Worm (Caenorhabditis elegans): ENCODE measurements around the gene F16B12.1.

F16B12.1 gene

ce11 chrX:14078574-14078973 is 6.7 kb upstream of the F16B12.1 start, which contains the start of gene C33G3.5:
TSS of gene C33G3.5 (minus strand) at chrX:14078674.
- TF ChIP-seq F10B5.3 (tag; optimal IDR thresholded peaks at IDR 0.05) (no peak), daf-8 (GFP tag; IDR thresholded peaks at IDR 0.05) (no peak), zip-2 (tag; optimal IDR thresholded peaks at IDR 0.05) (no peak), egl-27 (tag; optimal IDR thresholded peaks at IDR 0.05) (no peak), dmd-6 (GFP tag; IDR thresholded peaks at IDR 0.05) (no peak), vab-7 (GFP tag; IDR thresholded peaks at IDR 0.05) (no peak), daf-12 (tag; optimal IDR thresholded peaks at IDR 0.05) (no peak), lin-38 (GFP tag; IDR thresholded peaks at IDR 0.05) (no peak), ceh-82 (tag; optimal IDR thresholded peaks at IDR 0.05) (no peak), skn-1 (tag; optimal IDR thresholded peaks at IDR 0.05) (no peak), ZK546.5 (tag; optimal IDR thresholded peaks at IDR 0.05) (no peak), dmd-9 (GFP tag; IDR thresholded peaks at IDR 0.05) (no peak), lim-7 (GFP tag; IDR thresholded peaks at IDR 0.05) (no peak), pha-4 (GFP tag; IDR thresholded peaks at IDR 0.05) (no peak), pha-4 (tag; optimal IDR thresholded peaks at IDR 0.05) (no peak), nhr-6 (tag; optimal IDR thresholded peaks at IDR 0.05) (no peak)

- TF ChIP-seq unc-62 (GFP tag; optimal IDR thresholded peaks at IDR 0.05 in 1 of 2) (peak in 1 of 2 experiments; percentile 2), unc-62 (tag; optimal IDR thresholded peaks at IDR 0.05) (no peak), mes-2 (tag; optimal IDR thresholded peaks at IDR 0.05; ENCODE audit: poor library complexity, severe bottlenecking) (no peak), daf-19 (GFP tag; conservative IDR thresholded peaks at IDR 0.05) (no peak), daf-12 (tag; optimal IDR thresholded peaks at IDR 0.05) (no peak)
Measured at ce11 chrX:14084230-14084629, 1.1 kb upstream of the F16B12.1 start, which contains the start of gene C33G3.6. TSS of gene C33G3.6 (minus strand) at chrX:14084330.

ce11 chrX:14090089-14090488 is 4.8 kb downstream of the F16B12.1 start, which contains the start of gene dsl-4:
TSS of gene dsl-4 (plus strand) at chrX:14090389.
- TF ChIP-seq ztf-11 (tag; optimal IDR thresholded peaks at IDR 0.05) (no peak), unc-62 (GFP tag; optimal IDR thresholded peaks at IDR 0.05 in 1 of 2) (no peak), unc-62 (tag; optimal IDR thresholded peaks at IDR 0.05) (no peak), daf-16 (GFP tag; optimal IDR thresholded peaks at IDR 0.05) (no peak), daf-16 (tag; optimal IDR thresholded peaks at IDR 0.05) (no peak), ztf-7 (tag; optimal IDR thresholded peaks at IDR 0.05) (no peak), zag-1 (tag; optimal IDR thresholded peaks at IDR 0.05) (no peak), egl-43 (GFP tag; IDR thresholded peaks at IDR 0.05) (no peak)

ce11 chrX:14090990-14091389 is 5.7 kb downstream of the F16B12.1 start:
- TF ChIP-seq dmd-9 (GFP tag; IDR thresholded peaks at IDR 0.05) (no peak), fkh-10 (GFP tag; optimal IDR thresholded peaks at IDR 0.05) (no peak), unc-62 (GFP tag; optimal IDR thresholded peaks at IDR 0.05 in 1 of 2) (peak in 1 of 2 experiments; percentile 84), unc-62 (tag; optimal IDR thresholded peaks at IDR 0.05) (no peak), Y75B8A.6 (GFP tag; IDR thresholded peaks at IDR 0.05) (no peak), mdl-1 (tag; optimal IDR thresholded peaks at IDR 0.05) (no peak), lin-38 (GFP tag; IDR thresholded peaks at IDR 0.05) (no peak)

DNA sequence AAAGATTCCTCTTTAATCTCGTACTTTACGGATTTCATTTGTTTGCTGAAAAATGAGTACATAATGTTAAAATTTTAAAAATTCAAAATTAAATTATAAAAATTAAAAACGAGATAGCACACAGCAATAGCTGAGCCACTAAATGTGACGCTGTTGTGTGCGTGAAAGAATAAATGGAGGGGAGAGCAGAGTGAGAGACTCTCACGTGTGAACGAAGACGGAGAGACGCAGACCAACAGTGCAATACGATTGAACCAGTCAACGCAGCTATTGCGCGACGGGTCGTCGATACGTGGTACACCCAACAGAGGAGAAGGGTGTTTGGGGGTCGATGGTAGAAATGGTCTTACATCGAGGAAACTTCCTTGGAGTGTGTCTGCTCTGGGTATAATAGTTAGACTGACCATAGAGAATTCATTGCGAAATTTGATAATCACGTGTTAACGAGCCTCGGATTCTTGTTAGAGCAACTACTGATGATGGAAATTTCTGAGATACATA is 13.4 kb downstream of the F16B12.1 start, which contains the start of gene F16B12.4:
Gene F16B12.4, minus strand, starts transcription at position 51 of the 501 bp plus-strand sequence.
- TF ChIP-seq lin-38 (GFP tag; IDR thresholded peaks at IDR 0.05) (no peak), D1046.2 (GFP tag; IDR thresholded peaks at IDR 0.05) (no peak), hlh-30 (tag; optimal IDR thresholded peaks at IDR 0.05; ENCODE audit: insufficient read depth) (peak; percentile 66), set-16 (GFP tag; IDR thresholded peaks at IDR 0.05) (no peak), lir-3 (tag; optimal IDR thresholded peaks at IDR 0.05) (no peak), aha-1 (tag) (peak; percentile 96), zfp-3 (GFP tag; conservative IDR thresholded peaks at IDR 0.05) (no peak), hmg-1.1 (GFP tag; IDR thresholded peaks at IDR 0.05) (peak; percentile 53), dmd-8 (GFP tag; IDR thresholded peaks at IDR 0.05) (peak; percentile 52; the same call in 1 of the 2 replicates)

Measured in whole organism, L4 larva.